Worm (Caenorhabditis elegans): ENCODE data around the gene Y47D7A.13.

Y47D7A.13 gene

ce11 chrV:4423087-4423486 is 12.6 kb downstream of the Y47D7A.13 start:
- TF ChIP-seq nhr-11 (tag; optimal IDR thresholded peaks at IDR 0.05) (no peak), elt-1 (tag; optimal IDR thresholded peaks at IDR 0.05) (no peak), skn-1 (tag; optimal IDR thresholded peaks at IDR 0.05) (no peak), ztf-4 (tag; optimal IDR thresholded peaks at IDR 0.05) (no peak), nhr-129 (tag; optimal IDR thresholded peaks at IDR 0.05) (no peak), nhr-237 (tag; optimal IDR thresholded peaks at IDR 0.05) (no peak), nhr-21 (tag; optimal IDR thresholded peaks at IDR 0.05) (no peak), lin-39 (tag; optimal IDR thresholded peaks at IDR 0.05) (no peak)

- TF ChIP-seq mbf-1 (tag; optimal IDR thresholded peaks at IDR 0.05): no peak
- TF ChIP-seq sma-3 (GFP tag; optimal IDR thresholded peaks at IDR 0.05): no peak
- no peak for TF ChIP-seq alr-1 (tag; optimal IDR thresholded peaks at IDR 0.05)
- TF ChIP-seq nhr-25 (tag; optimal IDR thresholded peaks at IDR 0.05): no peak
- no peak for TF ChIP-seq elt-1 (tag; optimal IDR thresholded peaks at IDR 0.05)
- TF ChIP-seq ztf-11 (tag; optimal IDR thresholded peaks at IDR 0.05): no peak
- no peak for TF ChIP-seq peb-1 (tag; optimal IDR thresholded peaks at IDR 0.05)
- no peak for TF ChIP-seq F13H6.1 (tag; optimal IDR thresholded peaks at IDR 0.05)
- no peak for TF ChIP-seq mdl-1 (tag; optimal IDR thresholded peaks at IDR 0.05)
- no peak for TF ChIP-seq skn-1 (tag; optimal IDR thresholded peaks at IDR 0.05)
- TF ChIP-seq gmeb-1 (tag; optimal IDR thresholded peaks at IDR 0.05): no peak
- TF ChIP-seq zag-1 (tag; optimal IDR thresholded peaks at IDR 0.05): no peak
- TF ChIP-seq nhr-11 (tag; optimal IDR thresholded peaks at IDR 0.05): no peak
- TF ChIP-seq ztf-4 (tag; optimal IDR thresholded peaks at IDR 0.05): no peak
- TF ChIP-seq aly-2 (tag; optimal IDR thresholded peaks at IDR 0.05): no peak
- no peak for TF ChIP-seq nhr-77 (tag; optimal IDR thresholded peaks at IDR 0.05)
Measured at ce11 chrV:4422127-4422526, 13.6 kb downstream of the Y47D7A.13 start, which contains the start of gene skr-7. TSS of gene skr-7 (plus strand) at chrV:4422427.

- TF ChIP-seq elt-1 (tag; optimal IDR thresholded peaks at IDR 0.05): no peak
- no peak for TF ChIP-seq nhr-77 (tag; optimal IDR thresholded peaks at IDR 0.05)
- no peak for TF ChIP-seq zag-1 (tag; optimal IDR thresholded peaks at IDR 0.05)
- no peak for TF ChIP-seq ceh-16 (tag; optimal IDR thresholded peaks at IDR 0.05)
Measured at ce11 chrV:4421475-4421874, 14.3 kb downstream of the Y47D7A.13 start, which contains the start of gene skr-14. TSS of gene skr-14 (minus strand) at chrV:4421575.

ce11 chrV:4419767-4420322 is 15.9 kb downstream of the Y47D7A.13 start, which contains the start of the genes Y47D7A.7 and Y47D7A.2:
TSS of gene Y47D7A.7 (minus strand) at chrV:4419867.
TSS of gene Y47D7A.2 (plus strand) at chrV:4420272.
- no peak for TF ChIP-seq lin-13 (GFP tag; optimal IDR thresholded peaks at IDR 0.05)

DNA sequence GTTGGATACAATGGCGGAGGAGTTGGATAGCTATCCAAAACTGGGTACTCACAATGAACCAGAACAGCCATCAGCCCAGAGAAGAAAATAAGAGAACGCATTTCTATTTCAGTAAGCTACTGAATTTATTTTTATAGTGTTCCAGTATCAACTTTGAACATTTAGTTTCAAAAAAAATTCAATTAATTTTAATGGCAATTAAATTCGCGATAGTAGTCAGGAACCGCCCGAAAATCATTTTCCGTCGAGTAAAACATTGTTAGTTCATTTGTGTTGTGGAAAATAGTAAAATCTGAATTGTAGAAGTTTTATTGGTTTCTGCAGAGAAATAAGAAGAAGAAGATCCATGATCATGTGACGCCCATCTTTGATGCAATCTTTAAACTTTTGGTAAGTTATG is 17.6 kb downstream of the Y47D7A.13 start, which contains the start of gene Y47D7A.6:
Gene Y47D7A.6, minus strand, starts transcription at position 101 of the 400 bp plus-strand sequence.
- TF ChIP-seq blmp-1 (tag; optimal IDR thresholded peaks at IDR 0.05; ENCODE audit: insufficient read depth) (no peak), dmd-4 (tag; optimal IDR thresholded peaks at IDR 0.05) (no peak), sma-9 (GFP tag; optimal IDR thresholded peaks at IDR 0.05) (no peak), sma-9 (tag; optimal IDR thresholded peaks at IDR 0.05) (no peak)

ce11 chrV:4416710-4417109 is 19.0 kb downstream of the Y47D7A.13 start, which contains the start of gene Y47D7A.18:
TSS of gene Y47D7A.18 (minus strand) at chrV:4416810.
- TF ChIP-seq nhr-10 (tag; optimal IDR thresholded peaks at IDR 0.05): no peak
- TF ChIP-seq lin-13 (GFP tag; optimal IDR thresholded peaks at IDR 0.05): no peak
- no peak for TF ChIP-seq ztf-11 (tag; optimal IDR thresholded peaks at IDR 0.05)
- TF ChIP-seq aly-2 (tag; optimal IDR thresholded peaks at IDR 0.05): no peak
- TF ChIP-seq blmp-1 (tag; optimal IDR thresholded peaks at IDR 0.05; ENCODE audit: insufficient read depth): no peak
- no peak for TF ChIP-seq nhr-12 (tag; optimal IDR thresholded peaks at IDR 0.05)
- TF ChIP-seq ztf-4 (tag; optimal IDR thresholded peaks at IDR 0.05): no peak
- no peak for TF ChIP-seq ztf-1 (GFP tag; conservative IDR thresholded peaks at IDR 0.05)
- TF ChIP-seq sma-9 (GFP tag; optimal IDR thresholded peaks at IDR 0.05): no peak
- no peak for TF ChIP-seq sma-9 (tag; optimal IDR thresholded peaks at IDR 0.05)
- no peak for TF ChIP-seq ZK546.5 (tag; optimal IDR thresholded peaks at IDR 0.05)
- no peak for TF ChIP-seq elt-1 (tag; optimal IDR thresholded peaks at IDR 0.05)
- TF ChIP-seq unc-55 (GFP tag; optimal IDR thresholded peaks at IDR 0.05): no peak
- TF ChIP-seq nhr-11 (tag; optimal IDR thresholded peaks at IDR 0.05): no peak
- TF ChIP-seq C34F6.9 (tag; optimal IDR thresholded peaks at IDR 0.05): no peak
- TF ChIP-seq F13H6.1 (tag; optimal IDR thresholded peaks at IDR 0.05): no peak
- TF ChIP-seq nhr-129 (tag; optimal IDR thresholded peaks at IDR 0.05): no peak
- no peak for TF ChIP-seq snpc-4 (tag; optimal IDR thresholded peaks at IDR 0.05)
